Worm (Caenorhabditis elegans) whole organism, mixed stage, embryonic: Measurements from ENCODE around the gene spv-1.

Source experiments
- nhr-12 ChIP-seq: fragments of 150-350 bp; optimal IDR thresholded peaks from 2 replicates; lab custom pipeline; 2014; ENCODE audit warnings: missing biosample characterization, missing genetic modification characterization
- sptf-1 ChIP-seq: sonication (generic microtip); optimal IDR thresholded peaks from 2 replicates; lab custom pipeline; 2017; ENCODE audit warnings: mild to moderate bottlenecking, missing genetic modification characterization, moderate library complexity, missing compliant biosample characterization
- unc-39 ChIP-seq: fragments of 150-350 bp; optimal IDR thresholded peaks from 2 replicates; lab custom pipeline; 2014; ENCODE audit warnings: missing biosample characterization, missing genetic modification characterization

The spv-1 gene

DNA sequence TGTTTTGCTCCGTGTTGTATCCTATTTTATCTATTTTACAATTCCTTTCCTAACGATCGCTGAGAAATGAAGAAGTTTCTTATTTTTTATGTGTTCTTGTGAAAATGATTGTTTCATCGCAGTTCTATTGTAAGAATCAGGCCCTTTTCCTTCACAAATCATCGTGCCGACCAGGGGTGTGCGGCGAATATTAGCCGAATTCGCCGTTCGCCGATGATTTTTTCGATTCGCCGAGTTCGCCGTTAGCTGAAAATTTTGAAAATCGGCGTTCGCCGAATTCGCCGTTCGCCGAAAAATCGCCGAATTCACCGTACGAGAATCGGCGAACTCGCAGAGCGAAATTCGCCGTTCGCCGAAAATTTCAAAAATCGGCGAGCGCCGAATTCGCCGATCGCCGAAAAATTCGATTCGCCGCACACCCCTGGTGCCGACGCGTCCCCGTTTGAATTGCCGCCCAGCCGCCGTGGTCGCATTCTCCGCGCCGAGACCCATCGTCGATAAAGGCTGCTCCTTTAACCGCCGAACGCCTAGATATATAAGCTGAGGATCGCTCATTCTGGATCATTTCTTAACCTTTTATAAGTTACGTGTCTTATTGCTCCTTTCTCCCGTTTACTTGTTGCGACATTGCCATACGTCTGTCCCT lies 64.9 kb downstream of the spv-1 start:
- TF ChIP-seq unc-39 (tag; lab: Kevin White, UChicago) (no peak), nhr-12 (no peak), sptf-1 (tag; lab: Kevin White, UChicago) (peak; percentile 20)
